Worm (Caenorhabditis elegans): Measurements from ENCODE around the gene col-93.

col-93 gene

ce11 chrIII:10957710-10958109, 27.7 kb downstream of the col-93 start:
- TF ChIP-seq unc-55 (GFP tag; optimal IDR thresholded peaks at IDR 0.05) (peak; percentile 59), ceh-18 (tag; optimal IDR thresholded peaks at IDR 0.05) (no peak)

ce11 chrIII:10957236-10957635, 28.2 kb downstream of the col-93 start:
- TF ChIP-seq ets-4 (tag; optimal IDR thresholded peaks at IDR 0.05): no peak

ce11 chrIII:10953160-10953559, 32.2 kb downstream of the col-93 start, which contains the start of gene zig-5:
Gene zig-5 (minus strand): TSS chrIII:10953508.
- TF ChIP-seq hlh-13 (GFP tag; optimal IDR thresholded peaks at IDR 0.05): no peak
- TF ChIP-seq pag-3 (tag; optimal IDR thresholded peaks at IDR 0.05; ENCODE audit: borderline replicate concordance): no peak
- TF ChIP-seq ceh-24 (tag; optimal IDR thresholded peaks at IDR 0.05): no peak
- TF ChIP-seq pros-1 (tag; optimal IDR thresholded peaks at IDR 0.05): no peak
- no peak for TF ChIP-seq fkh-10 (GFP tag; optimal IDR thresholded peaks at IDR 0.05)
- TF ChIP-seq sdc-2 (tag; optimal IDR thresholded peaks at IDR 0.05): no peak
- no peak for TF ChIP-seq tbx-7 (tag; optimal IDR thresholded peaks at IDR 0.05)
- no peak for TF ChIP-seq ceh-14 (tag; optimal IDR thresholded peaks at IDR 0.05)
- no peak for TF ChIP-seq madf-2 (tag; optimal IDR thresholded peaks at IDR 0.05)
- TF ChIP-seq C08G9.2 (tag; optimal IDR thresholded peaks at IDR 0.05): no peak
- TF ChIP-seq hlh-30 (tag; optimal IDR thresholded peaks at IDR 0.05; ENCODE audit: insufficient read depth): no peak
- no peak for TF ChIP-seq T23F11.4 (GFP tag; optimal IDR thresholded peaks at IDR 0.05)
- TF ChIP-seq ceh-31 (tag; optimal IDR thresholded peaks at IDR 0.05): no peak
- TF ChIP-seq ceh-2 (tag; optimal IDR thresholded peaks at IDR 0.05): no peak
- no peak for TF ChIP-seq ceh-9 (tag; optimal IDR thresholded peaks at IDR 0.05)
- TF ChIP-seq nhr-232 (tag; optimal IDR thresholded peaks at IDR 0.05): no peak
- no peak for TF ChIP-seq ceh-45 (GFP tag; IDR thresholded peaks at IDR 0.05)
- TF ChIP-seq gmeb-2 (tag; optimal IDR thresholded peaks at IDR 0.05): no peak
- no peak for TF ChIP-seq nfya-1 (tag; optimal IDR thresholded peaks at IDR 0.05)

- TF ChIP-seq sox-2 (GFP tag; IDR thresholded peaks at IDR 0.05): no peak
- no peak for TF ChIP-seq ttx-3 (tag; optimal IDR thresholded peaks at IDR 0.05)
- no peak for TF ChIP-seq nhr-232 (tag; optimal IDR thresholded peaks at IDR 0.05)
- TF ChIP-seq ceh-6 (GFP tag; optimal IDR thresholded peaks at IDR 0.05): no peak
- no peak for TF ChIP-seq pqm-1 (tag; optimal IDR thresholded peaks at IDR 0.05)
- no peak for TF ChIP-seq ceh-22 (tag; optimal IDR thresholded peaks at IDR 0.05)
- TF ChIP-seq fax-1 (tag; optimal IDR thresholded peaks at IDR 0.05): no peak
- no peak for TF ChIP-seq madf-2 (tag; optimal IDR thresholded peaks at IDR 0.05)
- no peak for TF ChIP-seq pha-2 (tag; optimal IDR thresholded peaks at IDR 0.05)
- TF ChIP-seq sdc-2 (tag; optimal IDR thresholded peaks at IDR 0.05): no peak
- no peak for TF ChIP-seq npax-4 (tag; optimal IDR thresholded peaks at IDR 0.05)
Observed at ce11 chrIII:10951713-10952112, 33.7 kb downstream of the col-93 start.

ce11 chrIII:10947155-10947554, 38.3 kb downstream of the col-93 start, which contains the start of gene strd-1:
Gene strd-1 (plus strand): TSS chrIII:10947455.
- TF ChIP-seq K02D7.2 (tag; optimal IDR thresholded peaks at IDR 0.05): no peak
- no peak for TF ChIP-seq C38D4.7 (GFP tag; optimal IDR thresholded peaks at IDR 0.05)
- no peak for TF ChIP-seq madf-2 (tag; optimal IDR thresholded peaks at IDR 0.05)
- TF ChIP-seq ttx-3 (tag; optimal IDR thresholded peaks at IDR 0.05): no peak
- TF ChIP-seq ceh-22 (tag; optimal IDR thresholded peaks at IDR 0.05): no peak
- TF ChIP-seq eyg-1 (tag; optimal IDR thresholded peaks at IDR 0.05): no peak
- TF ChIP-seq pqm-1 (tag; optimal IDR thresholded peaks at IDR 0.05): no peak
- TF ChIP-seq nhr-11 (tag; optimal IDR thresholded peaks at IDR 0.05): no peak
- no peak for TF ChIP-seq ref-2 (tag; optimal IDR thresholded peaks at IDR 0.05)
- TF ChIP-seq T23F11.4 (GFP tag; optimal IDR thresholded peaks at IDR 0.05): no peak
- no peak for TF ChIP-seq ceh-34 (tag; optimal IDR thresholded peaks at IDR 0.05)
- TF ChIP-seq ceh-18 (tag; optimal IDR thresholded peaks at IDR 0.05): no peak
- TF ChIP-seq pha-4 (tag; optimal IDR thresholded peaks at IDR 0.05): no peak
- TF ChIP-seq pha-2 (tag; optimal IDR thresholded peaks at IDR 0.05): no peak
- TF ChIP-seq ceh-2 (tag; optimal IDR thresholded peaks at IDR 0.05): no peak
